Worm (Caenorhabditis elegans) whole organism, L3 larva: ENCODE measurements around the gene C06E4.8.
A peak's percentile ranks its signal among the peaks of the same experiment; 100 is the strongest.

ENCODE experiments used
- R02D3.7 ChIP-seq: fragments of 150-350 bp; optimal IDR thresholded peaks from 2 replicates; lab custom pipeline; 2014; ENCODE audit warnings: missing biosample characterization, missing genetic modification characterization
- aly-2 ChIP-seq: fragments of 150-350 bp; optimal IDR thresholded peaks from 2 replicates; lab custom pipeline; 2014; ENCODE audit warnings: missing biosample characterization, missing genetic modification characterization
- ama-1 ChIP-seq: fragments of 150-350 bp; optimal IDR thresholded peaks from 2 replicates; lab custom pipeline; 2018
- ceh-82 ChIP-seq: fragments of 150-350 bp; optimal IDR thresholded peaks from 2 replicates; lab custom pipeline; 2014; ENCODE audit warnings: missing biosample characterization, missing genetic modification characterization
- elt-1 ChIP-seq: fragments of 150-350 bp; optimal IDR thresholded peaks from 2 replicates; lab custom pipeline; 2014; ENCODE audit warnings: missing biosample characterization, missing genetic modification characterization
- elt-2 ChIP-seq: sonication (generic microtip); optimal IDR thresholded peaks from 2 replicates; lab custom pipeline; 2016; ENCODE audit warnings: missing genetic modification reagents, mild to moderate bottlenecking, missing genetic modification characterization, missing compliant biosample characterization
- eor-1 ChIP-seq, 2 experiments: fragments of 150-350 bp; optimal IDR thresholded peaks; 2 replicates each; lab custom pipeline; 2014 to 2018; ENCODE audit warnings: missing biosample characterization in 2 of 2, missing genetic modification characterization in 2 of 2
- fkh-10 ChIP-seq: sonication (generic microtip); optimal IDR thresholded peaks from 2 replicates; lab custom pipeline; 2017; ENCODE audit warnings: missing biosample characterization, missing genetic modification reagents, missing genetic modification characterization
- fkh-2 ChIP-seq: fragments of 150-350 bp; optimal IDR thresholded peaks from 2 replicates; lab custom pipeline; 2014; ENCODE audit warnings: missing biosample characterization, missing genetic modification reagents, missing genetic modification characterization
- fos-1 ChIP-seq: fragments of 150-350 bp; optimal IDR thresholded peaks from 2 replicates; lab custom pipeline; 2014; ENCODE audit warnings: missing biosample characterization, missing genetic modification characterization
- hmg-11 ChIP-seq: sonication (generic microtip); optimal IDR thresholded peaks from 2 replicates; lab custom pipeline; 2016; ENCODE audit warnings: missing genetic modification characterization, missing compliant biosample characterization
- jun-1 ChIP-seq: fragments of 150-350 bp; optimal IDR thresholded peaks from 2 replicates; lab custom pipeline; 2014; ENCODE audit warnings: missing biosample characterization, missing genetic modification reagents, missing genetic modification characterization
- lin-39 ChIP-seq: fragments of 150-350 bp; optimal IDR thresholded peaks from 2 replicates; lab custom pipeline; 2018; ENCODE audit warnings: missing biosample characterization, missing genetic modification reagents, missing genetic modification characterization
- mml-1 ChIP-seq: fragments of 150-350 bp; sonication (generic microtip); optimal IDR thresholded peaks from 3 replicates; lab custom pipeline; 2014; ENCODE audit warnings: missing biosample characterization, missing genetic modification characterization
- nfya-1 ChIP-seq: sonication (generic microtip); optimal IDR thresholded peaks from 2 replicates; lab custom pipeline; 2017; ENCODE audit warnings: missing genetic modification characterization, mild to moderate bottlenecking, missing compliant biosample characterization, antibody characterized with exemption, moderate library complexity; ENCODE audit not compliant: insufficient read depth
- nhr-12 ChIP-seq: fragments of 150-350 bp; optimal IDR thresholded peaks from 2 replicates; lab custom pipeline; 2014; ENCODE audit warnings: missing biosample characterization, missing genetic modification characterization
- nhr-23 ChIP-seq: fragments of 150-350 bp; optimal IDR thresholded peaks from 2 replicates; lab custom pipeline; 2014; ENCODE audit warnings: missing biosample characterization, missing genetic modification reagents, missing genetic modification characterization
- nhr-28 ChIP-seq: fragments of 150-350 bp; optimal IDR thresholded peaks from 2 replicates; lab custom pipeline; 2014; ENCODE audit warnings: missing biosample characterization, missing genetic modification characterization
- nhr-43 ChIP-seq: sonication (generic microtip); optimal IDR thresholded peaks from 2 replicates; lab custom pipeline; 2016; ENCODE audit warnings: mild to moderate bottlenecking, missing genetic modification characterization, missing compliant biosample characterization; ENCODE audit not compliant: poor library complexity, severe bottlenecking
- nhr-67 ChIP-seq: fragments of 150-350 bp; optimal IDR thresholded peaks from 2 replicates; lab custom pipeline; 2014; ENCODE audit warnings: missing biosample characterization, missing genetic modification characterization
- nhr-77 ChIP-seq: fragments of 150-350 bp; optimal IDR thresholded peaks from 2 replicates; lab custom pipeline; 2014; ENCODE audit warnings: missing biosample characterization, missing genetic modification characterization
- pha-4 ChIP-seq: fragments of 150-350 bp; optimal IDR thresholded peaks from 2 replicates; lab custom pipeline; 2014; ENCODE audit warnings: missing biosample characterization, missing genetic modification reagents, missing genetic modification characterization
- pqm-1 ChIP-seq: fragments of 150-350 bp; optimal IDR thresholded peaks from 2 replicates; lab custom pipeline; 2017; ENCODE audit warnings: missing biosample characterization, missing genetic modification characterization, inconsistent platforms
- skn-1 ChIP-seq: fragments of 150-350 bp; optimal IDR thresholded peaks from 2 replicates; lab custom pipeline; 2014; ENCODE audit warnings: missing biosample characterization, missing genetic modification characterization
- snpc-4 ChIP-seq: fragments of 150-350 bp; optimal IDR thresholded peaks from 2 replicates; lab custom pipeline; 2014; ENCODE audit warnings: missing biosample characterization, missing genetic modification characterization
- tbx-2 ChIP-seq: sonication (generic microtip); optimal IDR thresholded peaks from 2 replicates; lab custom pipeline; 2016; ENCODE audit warnings: mild to moderate bottlenecking, missing genetic modification characterization, missing compliant biosample characterization
- unc-62 ChIP-seq: fragments of 150-350 bp; sonication (generic microtip); optimal IDR thresholded peaks from 4 replicates; lab custom pipeline; 2014; ENCODE audit warnings: missing biosample characterization, missing genetic modification reagents, missing genetic modification characterization
- zag-1 ChIP-seq: fragments of 150-350 bp; optimal IDR thresholded peaks from 2 replicates; lab custom pipeline; 2014; ENCODE audit warnings: missing biosample characterization, missing genetic modification characterization
- ztf-11 ChIP-seq: fragments of 150-350 bp; optimal IDR thresholded peaks from 2 replicates; lab custom pipeline; 2014; ENCODE audit warnings: missing biosample characterization, missing genetic modification characterization

The C06E4.8 gene

ce11 chrIV:7285839-7286238, at the start of gene C06E4.8:
C06E4.8 (minus strand) TSS chrIV:7285875.
- TF ChIP-seq R02D3.7 (tag; lab: Kevin White, UChicago) (no peak), elt-2 (peak; percentile 6), aly-2 (no peak), ceh-82 (no peak)

- no peak for TF ChIP-seq nhr-28 (tag; lab: Kevin White, UChicago)
- TF ChIP-seq tbx-2: no peak
- TF ChIP-seq nhr-43 (tag; lab: Kevin White, UChicago): no peak
- no peak for TF ChIP-seq elt-1 (tag; lab: Kevin White, UChicago)
- TF ChIP-seq nhr-12 (tag; lab: Kevin White, UChicago): no peak
- no peak for TF ChIP-seq fos-1 (tag; lab: Kevin White, UChicago)
- TF ChIP-seq ama-1 (lab: Kevin White, UChicago): no peak
- TF ChIP-seq hmg-11 (tag; lab: Kevin White, UChicago): no peak
- TF ChIP-seq ceh-82: no peak
- no peak for TF ChIP-seq nhr-23
- TF ChIP-seq fkh-10 (GFP tag; lab: Kevin White, UChicago): no peak
- TF ChIP-seq skn-1 (tag; lab: Kevin White, UChicago): no peak
- TF ChIP-seq lin-39 (tag; lab: Kevin White, UChicago): no peak
- no peak for TF ChIP-seq nhr-67
- TF ChIP-seq mml-1 (tag; lab: Kevin White, UChicago): no peak
- no peak for TF ChIP-seq jun-1 (tag; lab: Kevin White, UChicago)
Observed at ce11 chrIV:7332695-7333094, 47.0 kb upstream of the C06E4.8 start, which contains the start of gene ocr-4. ocr-4 (minus strand) TSS chrIV:7332795.

ce11 chrIV:7328918-7329317, 43.2 kb upstream of the C06E4.8 start, which contains the start of gene sqst-2:
sqst-2 (minus strand) TSS chrIV:7328975.
- TF ChIP-seq unc-62 (GFP tag; lab: Kevin White, UChicago): no peak
- TF ChIP-seq pqm-1 (tag; lab: Kevin White, UChicago): peak; percentile 41
- TF ChIP-seq elt-2: peak; percentile 49

- TF ChIP-seq snpc-4 (tag; lab: Kevin White, UChicago) (no peak), jun-1 (tag; lab: Kevin White, UChicago) (peak; percentile 39), elt-2 (peak; percentile 95), pqm-1 (tag; lab: Kevin White, UChicago) (peak; percentile 92), nhr-43 (tag; lab: Kevin White, UChicago) (no peak), nfya-1 (tag; lab: Kevin White, UChicago) (no peak)
Observed at ce11 chrIV:7326613-7327149, 41.0 kb upstream of the C06E4.8 start, which contains the start of gene ifo-1. ifo-1 (minus strand) TSS chrIV:7326663.

- TF ChIP-seq elt-2 (peak; percentile 74), pqm-1 (tag; lab: Kevin White, UChicago) (peak; percentile 88), nhr-43 (tag; lab: Kevin White, UChicago) (no peak), fkh-2 (tag; lab: Kevin White, UChicago) (no peak), nhr-77 (tag; lab: Kevin White, UChicago) (no peak)
Observed at ce11 chrIV:7325698-7326097, 40.0 kb upstream of the C06E4.8 start.

- TF ChIP-seq pha-4 (tag; lab: Kevin White, UChicago) (no peak), jun-1 (tag; lab: Kevin White, UChicago) (no peak), pqm-1 (tag; lab: Kevin White, UChicago) (no peak), fkh-10 (GFP tag; lab: Kevin White, UChicago) (no peak), ztf-11 (no peak), zag-1 (tag; lab: Kevin White, UChicago) (no peak), tbx-2 (no peak), nhr-77 (tag; lab: Kevin White, UChicago) (no peak), eor-1 (tag; optimal IDR thresholded peaks at IDR 0.05; lab: Kevin White, UChicago) (no peak), ceh-82 (no peak)
- TF ChIP-seq, all 47 proteins: peak for 0
Observed at ce11 chrIV:7324913-7325312, 39.2 kb upstream of the C06E4.8 start.

ce11 chrIV:7323904-7324303, 38.2 kb upstream of the C06E4.8 start:
- TF ChIP-seq eor-1 (tag; optimal IDR thresholded peaks at IDR 0.05; lab: Kevin White, UChicago) (no peak), tbx-2 (no peak)
